Fruit fly (Drosophila melanogaster) whole organism, embryonic: ENCODE measurements around the gene CG11842.
A peak's percentile ranks its signal among the peaks of the same experiment; 100 is the strongest.

Experiments
- Ada2b ChIP-seq: fragments of 200-800 bp; sonication (Bioruptor generic); IDR thresholded peaks from 2 replicates; pipeline ENCODE4 v1.3.6; 2022; ENCODE audit warnings: missing biosample characterization, missing genetic modification characterization
- Atf6 ChIP-seq: fragments of 200-800 bp; sonication (Bioruptor generic); IDR thresholded peaks from 2 replicates; pipeline ENCODE4 v1.3.6; 2022; ENCODE audit warnings: missing biosample characterization, missing genetic modification characterization
- Bteb2 ChIP-seq: fragments of 200-800 bp; sonication (Bioruptor generic); optimal IDR thresholded peaks from 2 replicates; lab custom pipeline; 2016; ENCODE audit warnings: missing biosample characterization, missing genetic modification characterization
- CG10209 ChIP-seq: fragments of 200-800 bp; sonication (Bioruptor generic); optimal IDR thresholded peaks from 3 replicates; lab custom pipeline; 2017; ENCODE audit warnings: missing biosample characterization, mild to moderate bottlenecking, missing genetic modification characterization, missing genetic modification reagents
- CG10274 ChIP-seq: fragments of 200-800 bp; sonication (Bioruptor generic); optimal IDR thresholded peaks from 3 replicates; lab custom pipeline; 2017; ENCODE audit warnings: missing biosample characterization, mild to moderate bottlenecking, missing genetic modification characterization
- CG10543 ChIP-seq: fragments of 200-800 bp; sonication (Bioruptor generic); optimal IDR thresholded peaks from 3 replicates; lab custom pipeline; 2017; ENCODE audit warnings: missing biosample characterization, mild to moderate bottlenecking, missing genetic modification characterization, moderate library complexity
- CG10565 ChIP-seq: fragments of 200-800 bp; sonication (Bioruptor generic); optimal IDR thresholded peaks from 3 replicates; lab custom pipeline; 2016; ENCODE audit warnings: missing biosample characterization, mild to moderate bottlenecking, missing genetic modification characterization
- CG11085 ChIP-seq: fragments of 200-800 bp; sonication (Bioruptor generic); IDR thresholded peaks from 2 replicates; pipeline ENCODE4 v1.3.6; 2022; ENCODE audit warnings: missing biosample characterization, missing genetic modification characterization
- CG13424 ChIP-seq: fragments of 200-800 bp; sonication (Bioruptor generic); optimal IDR thresholded peaks from 2 replicates; lab custom pipeline; 2019; ENCODE audit warnings: missing biosample characterization, mild to moderate bottlenecking, missing genetic modification characterization, moderate library complexity
- CG13894 ChIP-seq: fragments of 200-800 bp; sonication (Bioruptor generic); optimal IDR thresholded peaks from 3 replicates; lab custom pipeline; 2018; ENCODE audit warnings: missing biosample characterization, mild to moderate bottlenecking, missing genetic modification characterization, moderate library complexity
- CG15073 ChIP-seq: fragments of 200-800 bp; sonication (Bioruptor generic); optimal IDR thresholded peaks from 2 replicates; lab custom pipeline; 2016; ENCODE audit warnings: missing biosample characterization, missing genetic modification characterization
- CG16813 ChIP-seq: fragments of 200-800 bp; sonication (Bioruptor generic); IDR thresholded peaks from 3 replicates; pipeline ENCODE4 v1.3.6; 2022; ENCODE audit warnings: missing biosample characterization, missing genetic modification characterization; ENCODE audit not compliant: partially characterized antibody
- CG17568 ChIP-seq: fragments of 200-800 bp; sonication (Bioruptor generic); optimal IDR thresholded peaks from 2 replicates; lab custom pipeline; 2018; ENCODE audit warnings: missing biosample characterization, mild to moderate bottlenecking, missing genetic modification characterization, moderate library complexity
- CG2875 ChIP-seq: fragments of 200-800 bp; sonication (Bioruptor generic); optimal IDR thresholded peaks from 2 replicates; lab custom pipeline; 2017; ENCODE audit warnings: missing biosample characterization, mild to moderate bottlenecking, missing genetic modification characterization, missing genetic modification reagents
- CG31365 ChIP-seq: fragments of 200-800 bp; sonication (Bioruptor generic); optimal IDR thresholded peaks from 2 replicates; lab custom pipeline; 2018; ENCODE audit warnings: missing biosample characterization, mild to moderate bottlenecking, missing genetic modification characterization
- CG31388 ChIP-seq: fragments of 200-800 bp; sonication (Bioruptor generic); optimal IDR thresholded peaks from 2 replicates; lab custom pipeline; 2016; ENCODE audit warnings: missing biosample characterization, missing genetic modification characterization
- CG31441 ChIP-seq: fragments of 200-800 bp; sonication (Bioruptor generic); IDR thresholded peaks from 2 replicates; pipeline ENCODE4 v1.3.6; 2022; ENCODE audit warnings: missing biosample characterization, missing genetic modification characterization
- CG3281 ChIP-seq: fragments of 200-800 bp; sonication (Bioruptor generic); optimal IDR thresholded peaks from 3 replicates; lab custom pipeline; 2017; ENCODE audit warnings: missing biosample characterization, mild to moderate bottlenecking, missing genetic modification characterization
- CG3407 ChIP-seq: fragments of 200-800 bp; sonication (Bioruptor generic); optimal IDR thresholded peaks from 2 replicates; lab custom pipeline; 2018; ENCODE audit warnings: missing biosample characterization, mild to moderate bottlenecking, missing genetic modification characterization
- CG4707 ChIP-seq: fragments of 200-800 bp; sonication (Bioruptor generic); optimal IDR thresholded peaks from 2 replicates; lab custom pipeline; 2018; ENCODE audit warnings: missing biosample characterization, mild to moderate bottlenecking, missing genetic modification characterization, moderate library complexity
- CG4730 ChIP-seq: fragments of 200-800 bp; sonication (Bioruptor generic); IDR thresholded peaks from 2 replicates; pipeline ENCODE4 v1.3.6; 2022; ENCODE audit warnings: missing biosample characterization, missing genetic modification characterization
- CG5245 ChIP-seq: fragments of 200-800 bp; sonication (Bioruptor generic); optimal IDR thresholded peaks from 3 replicates; lab custom pipeline; 2016; ENCODE audit warnings: missing biosample characterization, missing genetic modification characterization
- CG6689 ChIP-seq: fragments of 200-800 bp; sonication (Bioruptor generic); IDR thresholded peaks from 2 replicates; pipeline ENCODE4 v1.3.6; 2022; ENCODE audit warnings: missing biosample characterization, missing genetic modification characterization
- CG6854 ChIP-seq: fragments of 200-800 bp; sonication (Bioruptor generic); optimal IDR thresholded peaks from 3 replicates; lab custom pipeline; 2017; ENCODE audit warnings: missing biosample characterization, mild to moderate bottlenecking, missing genetic modification characterization
- CG8089 ChIP-seq: fragments of 200-800 bp; sonication (Bioruptor generic); optimal IDR thresholded peaks from 3 replicates; lab custom pipeline; 2016; ENCODE audit warnings: missing biosample characterization, missing genetic modification characterization
- CG8359 ChIP-seq: fragments of 200-800 bp; sonication (Bioruptor generic); optimal IDR thresholded peaks from 2 replicates; lab custom pipeline; 2017; ENCODE audit warnings: missing biosample characterization, mild to moderate bottlenecking, missing genetic modification characterization, borderline replicate concordance
- CG9727 ChIP-seq: fragments of 200-800 bp; sonication (Bioruptor generic); optimal IDR thresholded peaks from 3 replicates; lab custom pipeline; 2017; ENCODE audit warnings: missing biosample characterization, mild to moderate bottlenecking, missing genetic modification characterization
- Doc2 ChIP-seq: fragments of 200-800 bp; sonication (Bioruptor generic); IDR thresholded peaks from 2 replicates; pipeline ENCODE4 v1.3.6; 2022; ENCODE audit warnings: missing biosample characterization, missing genetic modification characterization
- Fer3 ChIP-seq: fragments of 200-800 bp; sonication (Bioruptor generic); optimal IDR thresholded peaks from 2 replicates; lab custom pipeline; 2018; ENCODE audit warnings: missing biosample characterization, mild to moderate bottlenecking, missing genetic modification characterization, moderate library complexity
- Mad ChIP-seq: fragments of 200-800 bp; sonication (Bioruptor generic); optimal IDR thresholded peaks from 2 replicates; lab custom pipeline; 2016; ENCODE audit warnings: missing biosample characterization, missing genetic modification characterization
- Med ChIP-seq: fragments of 200-800 bp; sonication (Bioruptor generic); peaks from one replicate; lab custom pipeline; 2016; ENCODE audit warnings: missing biosample characterization, missing genetic modification characterization, mild to moderate bottlenecking, inconsistent platforms, moderate library complexity
- Ptx1 ChIP-seq: fragments of 200-800 bp; sonication (Bioruptor generic); IDR thresholded peaks from 2 replicates; pipeline ENCODE4 v1.3.6; 2022; ENCODE audit warnings: missing biosample characterization, missing genetic modification characterization
- Sin3A ChIP-seq: fragments of >200 bp; optimal IDR thresholded peaks from 2 replicates; lab custom pipeline; 2018
- Six4 ChIP-seq: fragments of 200-800 bp; sonication (Bioruptor generic); optimal IDR thresholded peaks from 2 replicates; lab custom pipeline; 2016; ENCODE audit warnings: missing biosample characterization, missing genetic modification characterization
- Sox100B ChIP-seq: fragments of 200-800 bp; sonication (Bioruptor generic); optimal IDR thresholded peaks from 3 replicates; lab custom pipeline; 2018; ENCODE audit warnings: missing biosample characterization, mild to moderate bottlenecking, missing genetic modification characterization
- dmrt99B ChIP-seq: fragments of 200-800 bp; sonication (Bioruptor generic); optimal IDR thresholded peaks from 2 replicates; lab custom pipeline; 2018; ENCODE audit warnings: missing biosample characterization, mild to moderate bottlenecking, missing genetic modification characterization, moderate library complexity
- en ChIP-seq: fragments of 200-800 bp; sonication (Bioruptor generic); optimal IDR thresholded peaks from 2 replicates; lab custom pipeline; 2016; ENCODE audit warnings: missing biosample characterization, missing genetic modification characterization
- fu2 ChIP-seq: fragments of 200-800 bp; sonication (Bioruptor generic); optimal IDR thresholded peaks from 2 replicates; lab custom pipeline; 2016; ENCODE audit warnings: missing biosample characterization, missing genetic modification characterization
- h ChIP-seq: fragments of >200 bp; optimal IDR thresholded peaks from 2 replicates; lab custom pipeline; 2017
- ind ChIP-seq: fragments of 200-800 bp; sonication (Bioruptor generic); optimal IDR thresholded peaks from 3 replicates; lab custom pipeline; 2016; ENCODE audit warnings: missing biosample characterization, missing genetic modification characterization
- jing ChIP-seq: fragments of 200-800 bp; sonication (Bioruptor generic); optimal IDR thresholded peaks from 2 replicates; lab custom pipeline; 2018; ENCODE audit warnings: missing biosample characterization, mild to moderate bottlenecking, missing genetic modification characterization
- lola ChIP-seq, 3 experiments: fragments of >200 bp in 2 of 3; fragments of 200-800 bp in 1 of 3; sonication (Bioruptor generic) in 1 of 3; optimal IDR thresholded peaks; 2 replicates each; lab custom pipeline; 2017 to 2019; ENCODE audit warnings: missing biosample characterization in 3 of 3, missing genetic modification characterization in 3 of 3, mild to moderate bottlenecking in 1 of 3, moderate library complexity in 1 of 3
- p53 ChIP-seq: fragments of 200-800 bp; sonication (Bioruptor generic); optimal IDR thresholded peaks from 2 replicates; lab custom pipeline; 2016; ENCODE audit warnings: missing biosample characterization, missing genetic modification characterization
- pan ChIP-seq, 4 experiments: fragments of >200 bp in 3 of 4; fragments of 200-800 bp in 1 of 4; sonication (Bioruptor generic) in 1 of 4; optimal IDR thresholded peaks in 3 of 4; IDR thresholded peaks in 1 of 4; 2 replicates each; pipeline versions ENCODE4 v1.3.6 to Lab custom; 2017 to 2022; ENCODE audit warnings: missing biosample characterization in 2 of 4, missing genetic modification characterization in 2 of 4, mixed read lengths in 1 of 4
- salm ChIP-seq: fragments of 200-800 bp; sonication (Bioruptor generic); optimal IDR thresholded peaks from 2 replicates; lab custom pipeline; 2018; ENCODE audit warnings: missing biosample characterization, mild to moderate bottlenecking, missing genetic modification characterization
- seq ChIP-seq: fragments of 200-800 bp; sonication (Bioruptor generic); IDR thresholded peaks from 2 replicates; pipeline ENCODE4 v1.3.6; 2022; ENCODE audit warnings: missing biosample characterization, missing genetic modification characterization
- ssp ChIP-seq: fragments of 200-800 bp; sonication (Bioruptor generic); IDR thresholded peaks from 2 replicates; pipeline ENCODE4 v1.3.6; 2022; ENCODE audit warnings: missing biosample characterization, missing genetic modification characterization
- tll ChIP-seq, 2 experiments: fragments of 200-800 bp in 1 of 2; fragments of >200 bp in 1 of 2; sonication (Bioruptor generic) in 1 of 2; optimal IDR thresholded peaks; 2 replicates each; lab custom pipeline; 2017 to 2019; ENCODE audit warnings: missing biosample characterization in 2 of 2, missing genetic modification characterization in 2 of 2, mild to moderate bottlenecking in 1 of 2, moderate library complexity in 1 of 2
- trem ChIP-seq: fragments of 200-800 bp; optimal IDR thresholded peaks from 3 replicates; lab custom pipeline; 2019; ENCODE audit warnings: missing biosample characterization, mild to moderate bottlenecking, missing genetic modification characterization, moderate library complexity
- unpg ChIP-seq: fragments of 200-800 bp; sonication (Bioruptor generic); optimal IDR thresholded peaks from 3 replicates; lab custom pipeline; 2018; ENCODE audit warnings: missing biosample characterization, mild to moderate bottlenecking, missing genetic modification characterization, moderate library complexity
- yki ChIP-seq: fragments of >200 bp; optimal IDR thresholded peaks from 3 replicates; lab custom pipeline; 2018
- z ChIP-seq: fragments of 200-800 bp; sonication (Bioruptor generic); IDR thresholded peaks from 3 replicates; pipeline ENCODE4 v1.3.6; 2022; ENCODE audit warnings: missing biosample characterization, missing genetic modification characterization

The CG11842 gene

DNA sequence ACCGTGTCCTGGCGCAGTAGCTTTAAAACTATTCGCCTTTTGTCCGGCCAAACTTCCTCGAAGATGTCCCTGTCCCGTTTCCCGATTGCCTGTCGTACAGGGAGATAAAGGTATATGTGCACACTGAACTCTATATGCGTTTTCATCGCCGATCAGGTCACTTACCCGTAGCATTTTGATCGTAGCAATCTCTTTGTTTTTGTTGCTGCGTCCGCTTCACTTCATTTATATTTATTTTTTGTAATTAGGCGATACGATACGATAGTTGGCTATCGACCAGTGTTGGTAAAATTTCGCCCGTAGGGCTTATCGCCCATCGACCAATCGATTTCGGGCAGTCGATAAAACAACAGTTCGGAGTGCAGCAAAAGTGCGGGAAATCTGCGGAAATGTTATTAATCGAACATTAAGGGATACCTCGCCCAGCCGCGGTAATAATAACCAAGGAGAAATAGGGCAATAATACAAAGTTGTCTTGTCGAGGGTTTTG is 10.3 kb downstream of the CG11842 start, which contains the start of the genes Cul5 and Bicra (continued):
- TF ChIP-seq lola (GFP tag; optimal IDR thresholded peaks at IDR 0.05; lab: Kevin White, UChicago) (no peak), Sox100B (GFP tag; lab: Kevin White, UChicago) (no peak), CG6689 (GFP tag; lab: Robert Waterston, UW) (no peak), CG5245 (GFP tag; lab: Kevin White, UChicago) (no peak), jing (GFP tag; lab: Kevin White, UChicago) (no peak), CG11085 (GFP tag; lab: Robert Waterston, UW) (no peak), CG4730 (GFP tag; lab: Robert Waterston, UW) (no peak), CG10543 (GFP tag; lab: Kevin White, UChicago) (no peak), CG31365 (tag; lab: Kevin White, UChicago) (no peak), yki (lab: Kevin White, UChicago) (no peak), CG3407 (GFP tag; lab: Kevin White, UChicago) (no peak), Doc2 (no peak), ssp (GFP tag; lab: Robert Waterston, UW) (no peak), CG31441 (GFP tag; lab: Robert Waterston, UW) (no peak), z (GFP tag; lab: Robert Waterston, UW) (no peak), Atf6 (GFP tag; lab: Robert Waterston, UW) (no peak), CG8359 (GFP tag; lab: Kevin White, UChicago) (no peak), Med (GFP tag; lab: Kevin White, UChicago) (peak; percentile 87), CG10565 (GFP tag; lab: Kevin White, UChicago) (no peak), salm (tag; lab: Kevin White, UChicago) (no peak), Fer3 (no peak), Sin3A (lab: Kevin White, UChicago) (peak; percentile 84), CG6854 (GFP tag; lab: Kevin White, UChicago) (no peak), dmrt99B (no peak), p53 (GFP tag; lab: Kevin White, UChicago) (no peak), CG13424 (no peak), unpg (GFP tag; lab: Kevin White, UChicago) (no peak), CG10209 (no peak), CG10274 (no peak), tll (GFP tag; optimal IDR thresholded peaks at IDR 0.05; lab: Kevin White, UChicago) (no peak), Ada2b (GFP tag; lab: Robert Waterston, UW) (no peak), ind (no peak), CG17568 (GFP tag; lab: Kevin White, UChicago) (no peak), CG13894 (tag; lab: Kevin White, UChicago) (no peak), CG4707 (GFP tag; lab: Kevin White, UChicago) (no peak), seq (no peak), h (no peak), Bteb2 (GFP tag; lab: Kevin White, UChicago) (peak; percentile 14), CG3281 (GFP tag; lab: Kevin White, UChicago) (no peak), pan (optimal IDR thresholded peaks at IDR 0.05; lab: Kevin White, UChicago) (no peak), pan (GFP tag; optimal IDR thresholded peaks at IDR 0.05 in 1 of 2, IDR thresholded peaks at IDR 0.05 in 1 of 2) (no peak), Six4 (GFP tag; lab: Kevin White, UChicago) (no peak), trem (tag; lab: Kevin White, UChicago) (peak; percentile 7), Ptx1 (no peak), en (GFP tag; lab: Kevin White, UChicago) (no peak), CG8089 (GFP tag; lab: Kevin White, UChicago) (no peak), CG9727 (GFP tag; lab: Kevin White, UChicago) (no peak), fu2 (GFP tag; lab: Kevin White, UChicago) (no peak), CG31388 (GFP tag; lab: Kevin White, UChicago) (no peak), CG15073 (no peak), CG2875 (no peak), CG16813 (peak; percentile 90), Mad (GFP tag; lab: Kevin White, UChicago) (no peak)
